Worm (Caenorhabditis elegans) whole organism, late embryonic: Measurements from ENCODE around the gene ensh-1.

ENCODE experiments used
- F13H6.1 ChIP-seq: sonication (generic microtip); optimal IDR thresholded peaks from 2 replicates; lab custom pipeline; 2016; ENCODE audit warnings: missing genetic modification characterization, missing compliant biosample characterization
- ceh-9 ChIP-seq: sonication (generic microtip); optimal IDR thresholded peaks from 2 replicates; lab custom pipeline; 2016; ENCODE audit warnings: mild to moderate bottlenecking, missing genetic modification characterization, inconsistent platforms, missing compliant biosample characterization

DNA sequence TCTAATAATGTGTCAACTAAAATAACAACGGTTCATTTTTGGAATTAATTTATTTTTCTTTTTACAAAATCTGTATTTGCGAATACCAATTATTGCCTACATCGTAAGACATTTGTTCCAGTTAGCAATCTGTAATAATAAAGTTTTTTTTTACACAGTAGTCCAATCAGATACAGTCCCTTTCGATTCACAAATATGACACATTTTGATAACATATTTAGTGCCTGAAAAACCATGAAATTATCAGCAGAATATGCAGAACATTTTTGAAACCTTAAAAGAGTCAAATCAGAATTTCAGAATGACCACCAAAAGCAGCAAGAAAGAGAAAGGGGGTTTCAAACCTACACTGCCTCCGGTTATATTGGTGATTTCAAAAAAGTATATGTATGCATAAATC is 25.8 kb upstream of the ensh-1 start, which contains the start of gene C06E2.2:
- TF ChIP-seq ceh-9 (tag; lab: Kevin White, UChicago) = no peak
- no peak for TF ChIP-seq F13H6.1 (tag; lab: Kevin White, UChicago)
